7 worm cellular contexts compared by ENCODE assay signal in the genomic region with DNA sequence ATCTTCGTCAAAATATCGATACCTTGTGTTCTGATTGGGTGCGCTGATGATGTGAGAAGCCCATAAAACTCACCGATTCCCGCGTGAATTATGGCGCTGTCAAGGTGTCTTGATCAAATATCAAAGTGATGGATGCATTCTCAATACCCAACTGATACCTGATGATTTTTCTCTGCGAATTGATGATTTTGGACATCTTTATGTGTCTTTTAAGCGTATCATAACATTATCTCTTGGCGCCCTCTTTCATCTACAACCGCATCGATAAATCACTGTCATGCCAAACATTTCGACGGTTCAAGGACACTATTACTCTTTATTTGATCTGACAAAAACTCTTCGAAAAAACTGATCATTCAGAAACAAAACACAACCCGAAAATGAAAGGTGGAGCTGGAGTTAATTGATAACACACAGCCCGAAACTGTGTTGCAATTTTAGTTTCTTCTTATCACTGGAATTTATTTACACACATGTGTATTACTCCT.
TF ChIP-seq lines count a peak whose summit lies in the region.

No protein-coding gene starts in this region.

TF ChIP-seq in whole organism, L1 larva, 84 proteins besides CTCF, POLR2A, EP300 and RAD21 (continues in another document):
- TF ChIP-seq nhr-71 (tag; optimal IDR thresholded peaks at IDR 0.05; lab: Kevin White, UChicago) (peak; percentile 76), rnt-1 (tag; optimal IDR thresholded peaks at IDR 0.05; lab: Kevin White, UChicago) (peak; percentile 32), ceh-8 (GFP tag; optimal IDR thresholded peaks at IDR 0.05; lab: Kevin White, UChicago) (no peak), ceh-63 (GFP tag; optimal IDR thresholded peaks at IDR 0.05; lab: Kevin White, UChicago) (no peak), nhr-47 (tag; optimal IDR thresholded peaks at IDR 0.05; lab: Kevin White, UChicago) (peak; percentile 16), blmp-1 (tag; optimal IDR thresholded peaks at IDR 0.05; lab: Kevin White, UChicago) (peak; percentile 88), dpl-1 (GFP tag; optimal IDR thresholded peaks at IDR 0.05; lab: Kevin White, UChicago) (peak in 1 of 3 experiments; percentile 24), zip-4 (GFP tag; optimal IDR thresholded peaks at IDR 0.05; lab: Kevin White, UChicago) (no peak), nhr-85 (tag; lab: Kevin White, UChicago) (peak; percentile 97), elt-3 (tag; optimal IDR thresholded peaks at IDR 0.05; lab: Kevin White, UChicago) (peak in 5 of 6 experiments; percentile 64 to 96 (median 80)), irx-1 (tag; optimal IDR thresholded peaks at IDR 0.05; lab: Kevin White, UChicago) (peak; percentile 49), ceh-90 (tag; optimal IDR thresholded peaks at IDR 0.05; lab: Kevin White, UChicago) (no peak)

TF ChIP-seq in whole organism, L2 larva, 48 proteins besides CTCF, POLR2A, EP300 and RAD21 (continues in another document):
- peak; percentile 68 for TF ChIP-seq fos-1 (tag; optimal IDR thresholded peaks at IDR 0.05; lab: Kevin White, UChicago)
- peak; percentile 18 for TF ChIP-seq crh-2 (tag; optimal IDR thresholded peaks at IDR 0.05; lab: Kevin White, UChicago)
- TF ChIP-seq blmp-1 (tag; optimal IDR thresholded peaks at IDR 0.05; lab: Kevin White, UChicago; ENCODE audit: insufficient read depth) = peak; percentile 80
- TF ChIP-seq nhr-129 (tag; optimal IDR thresholded peaks at IDR 0.05; lab: Kevin White, UChicago) = peak; percentile 15
- TF ChIP-seq unc-62 (GFP tag; optimal IDR thresholded peaks at IDR 0.05; lab: Kevin White, UChicago) = peak; percentile 62
- no peak for TF ChIP-seq elt-1 (tag; optimal IDR thresholded peaks at IDR 0.05; lab: Kevin White, UChicago)
- TF ChIP-seq nhr-12 (tag; optimal IDR thresholded peaks at IDR 0.05; lab: Kevin White, UChicago) = no peak
- no peak for TF ChIP-seq mbf-1 (tag; optimal IDR thresholded peaks at IDR 0.05; lab: Kevin White, UChicago)
- peak; percentile 85 for TF ChIP-seq mab-5 (tag; optimal IDR thresholded peaks at IDR 0.05; lab: Kevin White, UChicago)
- peak; percentile 83 for TF ChIP-seq nhr-25 (tag; optimal IDR thresholded peaks at IDR 0.05; lab: Kevin White, UChicago)
- TF ChIP-seq sma-9 (GFP tag; optimal IDR thresholded peaks at IDR 0.05; lab: Kevin White, UChicago) = peak; percentile 60
- no peak for TF ChIP-seq sma-9 (tag; optimal IDR thresholded peaks at IDR 0.05; lab: Kevin White, UChicago)

TF ChIP-seq in whole organism, L3 larva, 47 proteins besides CTCF, POLR2A, EP300 and RAD21 (continues in another document):
- TF ChIP-seq pqm-1 (tag; optimal IDR thresholded peaks at IDR 0.05; lab: Kevin White, UChicago) (peak; percentile 81), skn-1 (tag; optimal IDR thresholded peaks at IDR 0.05; lab: Kevin White, UChicago) (peak; percentile 13), nhr-23 (tag; optimal IDR thresholded peaks at IDR 0.05; lab: Kevin White, UChicago) (peak; percentile 80), elt-2 (tag; optimal IDR thresholded peaks at IDR 0.05; lab: Kevin White, UChicago) (peak; percentile 65), nhr-67 (tag; optimal IDR thresholded peaks at IDR 0.05; lab: Kevin White, UChicago) (no peak), zag-1 (tag; optimal IDR thresholded peaks at IDR 0.05; lab: Kevin White, UChicago) (no peak), R02D3.7 (tag; optimal IDR thresholded peaks at IDR 0.05; lab: Kevin White, UChicago) (peak; percentile 15), ceh-28 (tag; optimal IDR thresholded peaks at IDR 0.05; lab: Kevin White, UChicago) (peak; percentile 38), pha-4 (tag; optimal IDR thresholded peaks at IDR 0.05; lab: Kevin White, UChicago) (peak; percentile 48), nhr-25 (tag; optimal IDR thresholded peaks at IDR 0.05; lab: Kevin White, UChicago) (peak; percentile 94), lin-39 (tag; optimal IDR thresholded peaks at IDR 0.05; lab: Kevin White, UChicago) (peak; percentile 8), fos-1 (tag; optimal IDR thresholded peaks at IDR 0.05; lab: Kevin White, UChicago) (no peak)

TF ChIP-seq in whole organism, L4 larva, 104 proteins besides CTCF, POLR2A, EP300 and RAD21 (continues in another document):
- TF ChIP-seq lsy-2 (tag; optimal IDR thresholded peaks at IDR 0.05; lab: Kevin White, UChicago) = no peak
- TF ChIP-seq hlh-30 (tag; optimal IDR thresholded peaks at IDR 0.05; lab: Kevin White, UChicago; ENCODE audit: insufficient read depth) = peak; percentile 26
- peak; percentile 31 for TF ChIP-seq mep-1 (tag; optimal IDR thresholded peaks at IDR 0.05; lab: Kevin White, UChicago)
- TF ChIP-seq snpc-4 (tag; optimal IDR thresholded peaks at IDR 0.05; lab: Kevin White, UChicago) = no peak
- TF ChIP-seq unc-39 (tag; optimal IDR thresholded peaks at IDR 0.05; lab: Kevin White, UChicago) = no peak
- TF ChIP-seq pha-4 (GFP tag; IDR thresholded peaks at IDR 0.05; lab: Robert Waterston, UW) = no peak
- TF ChIP-seq pha-4 (tag; optimal IDR thresholded peaks at IDR 0.05; lab: Kevin White, UChicago) = no peak
- peak; percentile 40 for TF ChIP-seq nhr-48 (tag; optimal IDR thresholded peaks at IDR 0.05; lab: Kevin White, UChicago)
- TF ChIP-seq mxl-3 (GFP tag; optimal IDR thresholded peaks at IDR 0.05; lab: Kevin White, UChicago) = peak; percentile 34
- peak; percentile 28 for TF ChIP-seq nhr-11 (tag; optimal IDR thresholded peaks at IDR 0.05; lab: Kevin White, UChicago)
- no peak for TF ChIP-seq F10B5.3 (tag; optimal IDR thresholded peaks at IDR 0.05; lab: Kevin White, UChicago)
- no peak for TF ChIP-seq zfp-2 (tag; optimal IDR thresholded peaks at IDR 0.05; lab: Kevin White, UChicago)

TF ChIP-seq in whole organism, late embryonic, 69 proteins besides CTCF, POLR2A, EP300 and RAD21:
- no peak for TF ChIP-seq ref-2 (tag; optimal IDR thresholded peaks at IDR 0.05; lab: Kevin White, UChicago)
- TF ChIP-seq unc-55 (GFP tag; optimal IDR thresholded peaks at IDR 0.05; lab: Kevin White, UChicago) = peak; percentile 57
- TF ChIP-seq fkh-6 (tag; optimal IDR thresholded peaks at IDR 0.05; lab: Kevin White, UChicago) = no peak
- no peak for TF ChIP-seq pag-3 (tag; optimal IDR thresholded peaks at IDR 0.05; lab: Kevin White, UChicago; ENCODE audit: borderline replicate concordance)
- no peak for TF ChIP-seq hlh-15 (tag; optimal IDR thresholded peaks at IDR 0.05; lab: Kevin White, UChicago)
- TF ChIP-seq dmd-4 (tag; optimal IDR thresholded peaks at IDR 0.05; lab: Kevin White, UChicago; ENCODE audit: borderline replicate concordance) = no peak
- TF ChIP-seq ceh-22 (tag; optimal IDR thresholded peaks at IDR 0.05; lab: Kevin White, UChicago) = no peak

TF ChIP-seq in whole organism, mixed stage, embryonic, 35 proteins besides CTCF, POLR2A, EP300 and RAD21:
- TF ChIP-seq flh-1 (GFP tag; optimal IDR thresholded peaks at IDR 0.05; lab: Kevin White, UChicago) (no peak), unc-62 (GFP tag; optimal IDR thresholded peaks at IDR 0.05; lab: Kevin White, UChicago) (peak; percentile 82)

TF ChIP-seq in whole organism, young adult, 124 proteins besides CTCF, POLR2A, EP300 and RAD21:
- TF ChIP-seq rpc-1 (optimal IDR thresholded peaks at IDR 0.05; lab: Kevin White, UChicago) = no peak
- TF ChIP-seq rpc-1 (tag; optimal IDR thresholded peaks at IDR 0.05; lab: Kevin White, UChicago) = no peak
- TF ChIP-seq lin-40 (tag; optimal IDR thresholded peaks at IDR 0.05; lab: Kevin White, UChicago) = peak; percentile 9
- peak; percentile 60 for TF ChIP-seq nhr-80 (tag; optimal IDR thresholded peaks at IDR 0.05; lab: Kevin White, UChicago)
